Fruit fly (Drosophila melanogaster): ENCODE measurements around the gene cad.

Gene cad

dm6 chr2L:20811039-20811652, 40.6 kb downstream of the cad start (continued):
- TF ChIP-seq CG6791 (GFP tag; IDR thresholded peaks at IDR 0.05; ENCODE audit: partially characterized antibody) (no peak), sens (GFP tag) (peak; percentile 72), prd (optimal IDR thresholded peaks at IDR 0.05) (no peak), prd (GFP tag; IDR thresholded peaks at IDR 0.05) (peak; percentile 60; the same call in 2 of the 3 replicates), Gsc (GFP tag; IDR thresholded peaks at IDR 0.05) (no peak), sc (optimal IDR thresholded peaks at IDR 0.05) (no peak), sc (GFP tag; optimal IDR thresholded peaks at IDR 0.05) (peak; percentile 0), CG15514 (GFP tag; optimal IDR thresholded peaks at IDR 0.05) (peak; percentile 13), bsh (GFP tag; optimal IDR thresholded peaks at IDR 0.05) (peak; percentile 59 to 62), HmgD (GFP tag; optimal IDR thresholded peaks at IDR 0.05) (no peak), CG1529 (GFP tag; optimal IDR thresholded peaks at IDR 0.05) (peak; percentile 19), CG6854 (GFP tag; optimal IDR thresholded peaks at IDR 0.05) (no peak), CG12104 (GFP tag; optimal IDR thresholded peaks at IDR 0.05) (no peak), ftz-f1 (GFP tag; optimal IDR thresholded peaks at IDR 0.05) (no peak), CG10366 (GFP tag; IDR thresholded peaks at IDR 0.05) (peak; percentile 54; the same call in 1 of the 2 replicates), abd-A (tag; optimal IDR thresholded peaks at IDR 0.05) (no peak), hkb (optimal IDR thresholded peaks at IDR 0.05) (no peak), hkb (GFP tag; IDR thresholded peaks at IDR 0.05) (peak; percentile 72), pros (GFP tag; optimal IDR thresholded peaks at IDR 0.05) (no peak), jumu (GFP tag; optimal IDR thresholded peaks at IDR 0.05) (no peak), sisA (GFP tag; IDR thresholded peaks at IDR 0.05) (peak; percentile 50; the same call in 1 of the 2 replicates), Hand (GFP tag; optimal IDR thresholded peaks at IDR 0.05) (no peak), Hsf (GFP tag; optimal IDR thresholded peaks at IDR 0.05) (peak; percentile 6), CG17829 (tag; optimal IDR thresholded peaks at IDR 0.05) (peak; percentile 29), CG8765 (GFP tag; IDR thresholded peaks at IDR 0.05) (no peak), pan (optimal IDR thresholded peaks at IDR 0.05) (no peak), pan (GFP tag; optimal IDR thresholded peaks at IDR 0.05 in 1 of 2, IDR thresholded peaks at IDR 0.05 in 1 of 2) (peak in 1 of 2 experiments; percentile 61), br (optimal IDR thresholded peaks at IDR 0.05) (no peak), Rfx (GFP tag; IDR thresholded peaks at IDR 0.05) (peak; percentile 51), CG17612 (GFP tag; IDR thresholded peaks at IDR 0.05) (no peak), Fer2 (tag; optimal IDR thresholded peaks at IDR 0.05) (no peak), NC2β (GFP tag; optimal IDR thresholded peaks at IDR 0.05) (no peak), bowl (GFP tag; IDR thresholded peaks at IDR 0.05) (no peak), ci (GFP tag; IDR thresholded peaks at IDR 0.05) (peak; percentile 75), vvl (GFP tag; IDR thresholded peaks at IDR 0.05) (0 out of 2 replicates have a peak, but pooled peaks have one; percentile 51), CG2889 (GFP tag; IDR thresholded peaks at IDR 0.05) (no peak), CG31388 (GFP tag; optimal IDR thresholded peaks at IDR 0.05) (no peak), CG7556 (GFP tag; optimal IDR thresholded peaks at IDR 0.05) (peak; percentile 37), Hey (tag; optimal IDR thresholded peaks at IDR 0.05) (no peak), CG8359 (GFP tag; optimal IDR thresholded peaks at IDR 0.05; ENCODE audit: borderline replicate concordance) (no peak), CG6654 (GFP tag; optimal IDR thresholded peaks at IDR 0.05) (no peak), NK7.1 (GFP tag; optimal IDR thresholded peaks at IDR 0.05) (no peak), stc (GFP tag; IDR thresholded peaks at IDR 0.05) (0 out of 2 replicates have a peak, but pooled peaks have one; percentile 30), z (GFP tag; IDR thresholded peaks at IDR 0.05) (no peak), dm (GFP tag; optimal IDR thresholded peaks at IDR 0.05) (no peak), gem (tag; optimal IDR thresholded peaks at IDR 0.05) (peak; percentile 77), CG13287 (GFP tag; IDR thresholded peaks at IDR 0.05; ENCODE audit: partially characterized antibody) (no peak), CG7963 (GFP tag; IDR thresholded peaks at IDR 0.05; ENCODE audit: partially characterized antibody) (no peak), NfI (GFP tag; optimal IDR thresholded peaks at IDR 0.05) (peak; percentile 53), CG34376 (GFP tag; optimal IDR thresholded peaks at IDR 0.05) (no peak), mirr (GFP tag; optimal IDR thresholded peaks at IDR 0.05) (no peak), Side (GFP tag; optimal IDR thresholded peaks at IDR 0.05) (no peak)

Measured in whole organism, embryonic.